Fruit fly (Drosophila melanogaster) Kc167 (cell line): ENCODE measurements around the gene CG31954.

Experiments
- Myc ChIP-seq: fragments of >200 bp; optimal IDR thresholded peaks from 2 replicates; lab custom pipeline; 2017; ENCODE audit warnings: missing external identifiers
- Sin3A ChIP-seq: fragments of >200 bp; optimal IDR thresholded peaks from 2 replicates; lab custom pipeline; 2018; ENCODE audit warnings: missing external identifiers
- h ChIP-seq: fragments of >200 bp; optimal IDR thresholded peaks from 3 replicates; lab custom pipeline; 2018; ENCODE audit warnings: missing external identifiers
- insv ChIP-seq: fragments of >200 bp; optimal IDR thresholded peaks from 3 replicates; lab custom pipeline; 2018; ENCODE audit warnings: missing external identifiers
- psq ChIP-seq: fragments of >200 bp; optimal IDR thresholded peaks from 2 replicates; lab custom pipeline; 2017; ENCODE audit warnings: missing external identifiers
- ttk ChIP-seq: sonication (Bioruptor generic); optimal IDR thresholded peaks from 2 replicates; lab custom pipeline; 2017; ENCODE audit warnings: missing external identifiers

CG31954 gene

dm6 chr2L:3514569-3515191 is 4.8 kb upstream of the CG31954 start, which contains the start of the genes LeuRS and CG17593:
Gene LeuRS, minus strand, starts transcription at chr2L:3514656.
Gene CG17593, plus strand, starts transcription at chr2L:3514872.
- no peak for TF ChIP-seq Myc (lab: Kevin White, UChicago)
- TF ChIP-seq h (lab: Kevin White, UChicago), result no peak
- no peak for TF ChIP-seq insv (lab: Kevin White, UChicago)
- TF ChIP-seq Sin3A (lab: Kevin White, UChicago), result no peak
- TF ChIP-seq ttk (lab: Kevin White, UChicago), result no peak
- no peak for TF ChIP-seq psq

- TF ChIP-seq Myc (lab: Kevin White, UChicago) (no peak), insv (lab: Kevin White, UChicago) (no peak), Sin3A (lab: Kevin White, UChicago) (no peak), ttk (lab: Kevin White, UChicago) (no peak), h (lab: Kevin White, UChicago) (no peak), psq (no peak)
Observed at dm6 chr2L:3507209-3508164, 2.4 kb downstream of the CG31954 start, which contains the start of gene tim. Gene tim, minus strand, starts transcription at chr2L:3508119.

dm6 chr2L:3506806-3507205 is 3.1 kb downstream of the CG31954 start:
- TF ChIP-seq psq, result no peak
- no peak for TF ChIP-seq h (lab: Kevin White, UChicago)
- TF ChIP-seq Myc (lab: Kevin White, UChicago), result no peak
- no peak for TF ChIP-seq ttk (lab: Kevin White, UChicago)
- no peak for TF ChIP-seq Sin3A (lab: Kevin White, UChicago)
- TF ChIP-seq insv (lab: Kevin White, UChicago), result no peak

dm6 chr2L:3506322-3506721 is 3.6 kb downstream of the CG31954 start:
- TF ChIP-seq ttk (lab: Kevin White, UChicago) (no peak), insv (lab: Kevin White, UChicago) (no peak), Sin3A (lab: Kevin White, UChicago) (no peak)

- no peak for TF ChIP-seq psq
- TF ChIP-seq Myc (lab: Kevin White, UChicago), result no peak
- no peak for TF ChIP-seq insv (lab: Kevin White, UChicago)
- no peak for TF ChIP-seq Sin3A (lab: Kevin White, UChicago)
- TF ChIP-seq h (lab: Kevin White, UChicago), result no peak
- no peak for TF ChIP-seq ttk (lab: Kevin White, UChicago)
Observed at dm6 chr2L:3504851-3505250, 5.1 kb downstream of the CG31954 start.

dm6 chr2L:3495465-3495864 is 14.4 kb downstream of the CG31954 start:
- TF ChIP-seq psq, result no peak
- no peak for TF ChIP-seq Myc (lab: Kevin White, UChicago)
- TF ChIP-seq ttk (lab: Kevin White, UChicago), result no peak
- TF ChIP-seq h (lab: Kevin White, UChicago), result no peak
- TF ChIP-seq Sin3A (lab: Kevin White, UChicago), result no peak
- no peak for TF ChIP-seq insv (lab: Kevin White, UChicago)

dm6 chr2L:3493475-3493874 is 16.4 kb downstream of the CG31954 start:
- TF ChIP-seq Sin3A (lab: Kevin White, UChicago), result no peak
- no peak for TF ChIP-seq insv (lab: Kevin White, UChicago)
- no peak for TF ChIP-seq h (lab: Kevin White, UChicago)

dm6 chr2L:3490971-3491370 is 18.9 kb downstream of the CG31954 start, which contains the start of gene CG15414:
Gene CG15414, minus strand, starts transcription at chr2L:3491071.
- no peak for TF ChIP-seq psq
- TF ChIP-seq insv (lab: Kevin White, UChicago), result no peak
- TF ChIP-seq h (lab: Kevin White, UChicago), result no peak
- no peak for TF ChIP-seq Myc (lab: Kevin White, UChicago)
- no peak for TF ChIP-seq Sin3A (lab: Kevin White, UChicago)

- no peak for TF ChIP-seq Sin3A (lab: Kevin White, UChicago)
- no peak for TF ChIP-seq insv (lab: Kevin White, UChicago)
- no peak for TF ChIP-seq Myc (lab: Kevin White, UChicago)
- no peak for TF ChIP-seq h (lab: Kevin White, UChicago)
- TF ChIP-seq ttk (lab: Kevin White, UChicago), result no peak
- no peak for TF ChIP-seq psq
Observed at dm6 chr2L:3485506-3485905, 24.4 kb downstream of the CG31954 start.

dm6 chr2L:3484759-3485158 is 25.1 kb downstream of the CG31954 start:
- no peak for TF ChIP-seq psq
- no peak for TF ChIP-seq insv (lab: Kevin White, UChicago)
- TF ChIP-seq h (lab: Kevin White, UChicago), result no peak
- TF ChIP-seq ttk (lab: Kevin White, UChicago), result no peak
- TF ChIP-seq Sin3A (lab: Kevin White, UChicago), result no peak
- no peak for TF ChIP-seq Myc (lab: Kevin White, UChicago)

- TF ChIP-seq h (lab: Kevin White, UChicago), result no peak
- no peak for TF ChIP-seq Myc (lab: Kevin White, UChicago)
- no peak for TF ChIP-seq Sin3A (lab: Kevin White, UChicago)
- no peak for TF ChIP-seq psq
- no peak for TF ChIP-seq insv (lab: Kevin White, UChicago)
- TF ChIP-seq ttk (lab: Kevin White, UChicago), result no peak
Observed at dm6 chr2L:3483672-3484071, 26.2 kb downstream of the CG31954 start.
